Fruit fly (Drosophila melanogaster) Kc167 (cell line): ENCODE measurements around the gene CG9393.

ENCODE experiments used
- Myc ChIP-seq: fragments of >200 bp; optimal IDR thresholded peaks from 2 replicates; lab custom pipeline; 2017; ENCODE audit warnings: missing external identifiers
- Sin3A ChIP-seq: fragments of >200 bp; optimal IDR thresholded peaks from 2 replicates; lab custom pipeline; 2018; ENCODE audit warnings: missing external identifiers
- h ChIP-seq: fragments of >200 bp; optimal IDR thresholded peaks from 3 replicates; lab custom pipeline; 2018; ENCODE audit warnings: missing external identifiers
- insv ChIP-seq: fragments of >200 bp; optimal IDR thresholded peaks from 3 replicates; lab custom pipeline; 2018; ENCODE audit warnings: missing external identifiers
- psq ChIP-seq: fragments of >200 bp; optimal IDR thresholded peaks from 2 replicates; lab custom pipeline; 2017; ENCODE audit warnings: missing external identifiers
- ttk ChIP-seq: sonication (Bioruptor generic); optimal IDR thresholded peaks from 2 replicates; lab custom pipeline; 2017; ENCODE audit warnings: missing external identifiers

- no peak for TF ChIP-seq Sin3A
- no peak for TF ChIP-seq insv
- no peak for TF ChIP-seq psq (lab: Kevin White, UChicago)
- TF ChIP-seq Myc = no peak
- TF ChIP-seq ttk (lab: Kevin White, UChicago) = no peak
- TF ChIP-seq h (lab: Kevin White, UChicago) = no peak
Observed at dm6 chr3R:9572929-9573811, 9.7 kb upstream of the CG9393 start.
